Worm (Caenorhabditis elegans) whole organism, L4 larva: Measurements from ENCODE around the gene pxf-1.

Experiments used
- R02D3.7 ChIP-seq: fragments of 150-350 bp; sonication (generic microtip); optimal IDR thresholded peaks from 3 replicates; lab custom pipeline; 2014; ENCODE audit warnings: missing biosample characterization, missing genetic modification characterization
- aha-1 ChIP-seq: fragments of 150-350 bp; peaks from one replicate; lab custom pipeline; 2014; ENCODE audit warnings: missing biosample characterization, missing genetic modification characterization
- ceh-32 ChIP-seq: sonication (generic microtip); optimal IDR thresholded peaks from 2 replicates; lab custom pipeline; 2016; ENCODE audit warnings: mild to moderate bottlenecking, missing genetic modification characterization, missing compliant biosample characterization; ENCODE audit not compliant: poor library complexity
- ctbp-1 ChIP-seq: fragments of 200-800 bp; sonication (Bioruptor generic); IDR thresholded peaks from 2 replicates; pipeline ENCODE4 v1.3.6; 2022; ENCODE audit warnings: missing genetic modification reagents, missing genetic modification characterization, missing compliant biosample characterization
- lin-13 ChIP-seq: fragments of 150-350 bp; optimal IDR thresholded peaks from 2 replicates; lab custom pipeline; 2014; ENCODE audit warnings: missing biosample characterization, missing genetic modification reagents, missing genetic modification characterization
- lin-39 ChIP-seq: fragments of 150-350 bp; optimal IDR thresholded peaks from 2 replicates; lab custom pipeline; 2014; ENCODE audit warnings: missing biosample characterization, missing genetic modification reagents, missing genetic modification characterization
- mep-1 ChIP-seq: fragments of 150-350 bp; sonication (generic microtip); optimal IDR thresholded peaks from 3 replicates; lab custom pipeline; 2014; ENCODE audit warnings: missing biosample characterization, missing genetic modification characterization
- nhr-10 ChIP-seq: fragments of 150-350 bp; optimal IDR thresholded peaks from 2 replicates; lab custom pipeline; 2014; ENCODE audit warnings: missing biosample characterization, missing genetic modification characterization
- nhr-76 ChIP-seq: fragments of 150-350 bp; optimal IDR thresholded peaks from 2 replicates; lab custom pipeline; 2014; ENCODE audit warnings: missing biosample characterization, missing genetic modification characterization
- php-3 ChIP-seq: fragments of 200-800 bp; sonication (Bioruptor generic); IDR thresholded peaks from 2 replicates; pipeline ENCODE4 v1.3.6; 2022; ENCODE audit warnings: missing genetic modification reagents, missing genetic modification characterization, missing compliant biosample characterization
- tra-1 ChIP-seq: fragments of 200-800 bp; sonication (Bioruptor generic); IDR thresholded peaks from 2 replicates; pipeline ENCODE4 v1.3.6; 2022; ENCODE audit warnings: missing genetic modification reagents, missing genetic modification characterization, missing compliant biosample characterization
- unc-130 ChIP-seq: sonication (generic microtip); optimal IDR thresholded peaks from 2 replicates; lab custom pipeline; 2016; ENCODE audit warnings: missing genetic modification reagents, missing genetic modification characterization, missing compliant biosample characterization
- unc-39 ChIP-seq: sonication (generic microtip); optimal IDR thresholded peaks from 2 replicates; lab custom pipeline; 2017; ENCODE audit warnings: missing biosample characterization, missing genetic modification characterization
- zfp-2 ChIP-seq: sonication (generic microtip); optimal IDR thresholded peaks from 2 replicates; lab custom pipeline; 2016; ENCODE audit warnings: mild to moderate bottlenecking, missing genetic modification characterization, missing compliant biosample characterization

- TF ChIP-seq nhr-10 (no peak), lin-39 (tag; lab: Kevin White, UChicago) (no peak), zfp-2 (tag; lab: Kevin White, UChicago) (no peak), ctbp-1 (GFP tag; lab: Robert Waterston, UW) (no peak), php-3 (GFP tag; lab: Robert Waterston, UW) (no peak), mep-1 (tag; lab: Kevin White, UChicago) (no peak), lin-13 (GFP tag; lab: Kevin White, UChicago) (no peak), ceh-32 (no peak), nhr-76 (no peak), tra-1 (GFP tag; lab: Robert Waterston, UW) (no peak), unc-130 (GFP tag; lab: Kevin White, UChicago) (no peak), aha-1 (tag; lab: Kevin White, UChicago) (no peak), unc-39 (tag; lab: Kevin White, UChicago) (no peak), R02D3.7 (tag; lab: Kevin White, UChicago) (no peak)
Observed at ce11 chrIV:10177779-10178178, 3.6 kb upstream of the pxf-1 start, which contains the start of gene mspn-1.
